Worm (Caenorhabditis elegans) whole organism, L2 larva: ENCODE results near the gene pie-1.

Experiments used
- C34F6.9 ChIP-seq: fragments of 150-350 bp; optimal IDR thresholded peaks from 2 replicates; lab custom pipeline; 2014; ENCODE audit warnings: missing biosample characterization, missing genetic modification characterization
- F13H6.1 ChIP-seq: sonication (generic microtip); optimal IDR thresholded peaks from 2 replicates; lab custom pipeline; 2016; ENCODE audit warnings: missing genetic modification characterization, missing compliant biosample characterization
- R02D3.7 ChIP-seq: fragments of 150-350 bp; optimal IDR thresholded peaks from 2 replicates; lab custom pipeline; 2014; ENCODE audit warnings: missing biosample characterization, missing genetic modification characterization
- ZK546.5 ChIP-seq: sonication (generic microtip); optimal IDR thresholded peaks from 2 replicates; lab custom pipeline; 2017; ENCODE audit warnings: missing biosample characterization, missing genetic modification characterization
- alr-1 ChIP-seq: fragments of 150-350 bp; optimal IDR thresholded peaks from 2 replicates; lab custom pipeline; 2014; ENCODE audit warnings: missing biosample characterization, missing genetic modification characterization
- aly-2 ChIP-seq: fragments of 150-350 bp; optimal IDR thresholded peaks from 2 replicates; lab custom pipeline; 2014; ENCODE audit warnings: missing biosample characterization, missing genetic modification characterization
- ama-1 ChIP-seq: fragments of 150-350 bp; optimal IDR thresholded peaks from 2 replicates; lab custom pipeline; 2018; ENCODE audit warnings: inconsistent platforms
- blmp-1 ChIP-seq: sonication (generic microtip); optimal IDR thresholded peaks from 2 replicates; lab custom pipeline; 2017; ENCODE audit warnings: missing genetic modification characterization, mild to moderate bottlenecking, missing compliant biosample characterization, antibody characterized with exemption, moderate library complexity; ENCODE audit not compliant: insufficient read depth
- ceh-16 ChIP-seq: fragments of 150-350 bp; optimal IDR thresholded peaks from 2 replicates; lab custom pipeline; 2014; ENCODE audit warnings: missing biosample characterization, missing genetic modification characterization
- ceh-82 ChIP-seq: fragments of 150-350 bp; optimal IDR thresholded peaks from 2 replicates; lab custom pipeline; 2014; ENCODE audit warnings: missing biosample characterization, missing genetic modification characterization
- crh-2 ChIP-seq: sonication (generic microtip); optimal IDR thresholded peaks from 2 replicates; lab custom pipeline; 2017; ENCODE audit warnings: missing biosample characterization, missing genetic modification characterization
- dmd-4 ChIP-seq: sonication (generic microtip); optimal IDR thresholded peaks from 2 replicates; lab custom pipeline; 2017; ENCODE audit warnings: missing biosample characterization, missing genetic modification characterization
- fos-1 ChIP-seq: fragments of 150-350 bp; optimal IDR thresholded peaks from 2 replicates; lab custom pipeline; 2014; ENCODE audit warnings: missing biosample characterization, missing genetic modification characterization
- gmeb-1 ChIP-seq: fragments of 150-350 bp; optimal IDR thresholded peaks from 2 replicates; lab custom pipeline; 2014; ENCODE audit warnings: missing biosample characterization, missing genetic modification characterization
- lin-11 ChIP-seq: fragments of 150-350 bp; sonication (generic microtip); optimal IDR thresholded peaks from 2 replicates; lab custom pipeline; 2014; ENCODE audit warnings: missing biosample characterization, missing genetic modification characterization, inconsistent platforms, mixed read lengths
- lin-13 ChIP-seq: fragments of 150-350 bp; optimal IDR thresholded peaks from 2 replicates; lab custom pipeline; 2014; ENCODE audit warnings: missing biosample characterization, missing genetic modification reagents, missing genetic modification characterization
- lin-39 ChIP-seq: fragments of 150-350 bp; optimal IDR thresholded peaks from 2 replicates; lab custom pipeline; 2014; ENCODE audit warnings: missing biosample characterization, missing genetic modification reagents, missing genetic modification characterization
- lsy-2 ChIP-seq, 2 experiments: fragments of 150-350 bp in 1 of 2; sonication (generic microtip) in 1 of 2; optimal IDR thresholded peaks; 2 replicates each; lab custom pipeline; 2014 to 2017; ENCODE audit warnings: missing biosample characterization in 2 of 2, missing genetic modification characterization in 2 of 2
- mab-5 ChIP-seq: fragments of 150-350 bp; optimal IDR thresholded peaks from 2 replicates; lab custom pipeline; 2014; ENCODE audit warnings: missing biosample characterization, missing genetic modification characterization
- mbf-1 ChIP-seq: sonication (generic microtip); optimal IDR thresholded peaks from 2 replicates; lab custom pipeline; 2017; ENCODE audit warnings: missing biosample characterization, missing genetic modification characterization
- mdl-1 ChIP-seq, 2 experiments: fragments of 150-350 bp in 1 of 2; sonication (generic microtip) in 1 of 2; optimal IDR thresholded peaks; 2 replicates each; lab custom pipeline; 2017; ENCODE audit warnings: missing biosample characterization in 2 of 2, missing genetic modification characterization in 2 of 2
- nhr-10 ChIP-seq: sonication (generic microtip); optimal IDR thresholded peaks from 2 replicates; lab custom pipeline; 2017; ENCODE audit warnings: missing biosample characterization, missing genetic modification characterization
- nhr-11 ChIP-seq: fragments of 150-350 bp; optimal IDR thresholded peaks from 2 replicates; lab custom pipeline; 2014; ENCODE audit warnings: missing biosample characterization, missing genetic modification characterization
- nhr-129 ChIP-seq: fragments of 150-350 bp; optimal IDR thresholded peaks from 2 replicates; lab custom pipeline; 2014; ENCODE audit warnings: missing biosample characterization, missing genetic modification characterization
- nhr-21 ChIP-seq: fragments of 150-350 bp; optimal IDR thresholded peaks from 2 replicates; lab custom pipeline; 2014; ENCODE audit warnings: missing biosample characterization, missing genetic modification characterization
- nhr-23 ChIP-seq: fragments of 150-350 bp; optimal IDR thresholded peaks from 2 replicates; lab custom pipeline; 2014; ENCODE audit warnings: missing biosample characterization, missing genetic modification reagents, missing genetic modification characterization
- nhr-237 ChIP-seq: fragments of 150-350 bp; optimal IDR thresholded peaks from 2 replicates; lab custom pipeline; 2014; ENCODE audit warnings: missing biosample characterization, missing genetic modification characterization
- nhr-25 ChIP-seq: fragments of 150-350 bp; sonication (generic microtip); optimal IDR thresholded peaks from 3 replicates; lab custom pipeline; 2014; ENCODE audit warnings: missing biosample characterization, missing genetic modification characterization
- nhr-6 ChIP-seq: fragments of 150-350 bp; optimal IDR thresholded peaks from 2 replicates; lab custom pipeline; 2014; ENCODE audit warnings: missing biosample characterization, missing genetic modification characterization
- nhr-77 ChIP-seq: fragments of 150-350 bp; optimal IDR thresholded peaks from 2 replicates; lab custom pipeline; 2014; ENCODE audit warnings: missing biosample characterization, missing genetic modification characterization
- peb-1 ChIP-seq: fragments of 150-350 bp; optimal IDR thresholded peaks from 2 replicates; lab custom pipeline; 2014; ENCODE audit warnings: missing biosample characterization, missing genetic modification characterization
- sem-4 ChIP-seq: fragments of 150-350 bp; optimal IDR thresholded peaks from 2 replicates; lab custom pipeline; 2014; ENCODE audit warnings: missing biosample characterization, missing genetic modification reagents, missing genetic modification characterization
- sma-3 ChIP-seq: sonication (generic microtip); optimal IDR thresholded peaks from 2 replicates; lab custom pipeline; 2016; ENCODE audit warnings: missing genetic modification reagents, missing genetic modification characterization, missing compliant biosample characterization
- sma-9 ChIP-seq, 2 experiments: fragments of 150-350 bp in 1 of 2; sonication (generic microtip) in 1 of 2; optimal IDR thresholded peaks; 2 replicates each; lab custom pipeline; 2014 to 2016; ENCODE audit warnings: missing genetic modification characterization in 2 of 2, mild to moderate bottlenecking in 1 of 2, missing biosample characterization in 1 of 2, missing compliant biosample characterization in 1 of 2, missing genetic modification reagents in 1 of 2, moderate library complexity in 1 of 2
- snpc-4 ChIP-seq: fragments of 150-350 bp; optimal IDR thresholded peaks from 2 replicates; lab custom pipeline; 2014; ENCODE audit warnings: missing biosample characterization, missing genetic modification characterization
- unc-39 ChIP-seq: fragments of 150-350 bp; optimal IDR thresholded peaks from 2 replicates; lab custom pipeline; 2014; ENCODE audit warnings: missing biosample characterization, missing genetic modification characterization
- unc-55 ChIP-seq: fragments of 150-350 bp; sonication (generic microtip); optimal IDR thresholded peaks from 3 replicates; lab custom pipeline; 2014; ENCODE audit warnings: missing biosample characterization, missing genetic modification reagents, missing genetic modification characterization
- unc-62 ChIP-seq: fragments of 150-350 bp; optimal IDR thresholded peaks from 2 replicates; lab custom pipeline; 2014; ENCODE audit warnings: missing biosample characterization, missing genetic modification reagents, missing genetic modification characterization
- ztf-11 ChIP-seq: sonication (generic microtip); optimal IDR thresholded peaks from 2 replicates; lab custom pipeline; 2017; ENCODE audit warnings: missing biosample characterization, missing genetic modification characterization

Gene pie-1

ce11 chrIII:12443880-12444279 is 17.2 kb downstream of the pie-1 start:
- TF ChIP-seq alr-1 (tag; lab: Kevin White, UChicago) (no peak), lin-39 (tag; lab: Kevin White, UChicago) (no peak), R02D3.7 (tag; lab: Kevin White, UChicago) (no peak), dmd-4 (tag; lab: Kevin White, UChicago) (no peak), nhr-21 (tag; lab: Kevin White, UChicago) (no peak), ceh-82 (tag; lab: Kevin White, UChicago) (no peak), mbf-1 (tag; lab: Kevin White, UChicago) (no peak), sem-4 (tag; lab: Kevin White, UChicago) (no peak), unc-39 (tag; lab: Kevin White, UChicago) (no peak), nhr-77 (tag; lab: Kevin White, UChicago) (no peak), aly-2 (tag; lab: Kevin White, UChicago) (no peak), ama-1 (lab: Kevin White, UChicago) (no peak), peb-1 (tag; lab: Kevin White, UChicago) (no peak), sma-9 (GFP tag; optimal IDR thresholded peaks at IDR 0.05; lab: Kevin White, UChicago) (no peak), sma-9 (tag; optimal IDR thresholded peaks at IDR 0.05; lab: Kevin White, UChicago) (no peak), nhr-237 (tag; lab: Kevin White, UChicago) (no peak), snpc-4 (tag; lab: Kevin White, UChicago) (no peak), ceh-16 (no peak)

- no peak for TF ChIP-seq lin-39 (tag; lab: Kevin White, UChicago)
- TF ChIP-seq sem-4 (tag; lab: Kevin White, UChicago) = no peak
- TF ChIP-seq sma-9 (GFP tag; optimal IDR thresholded peaks at IDR 0.05; lab: Kevin White, UChicago) = peak; percentile 37
- no peak for TF ChIP-seq sma-9 (tag; optimal IDR thresholded peaks at IDR 0.05; lab: Kevin White, UChicago)
- TF ChIP-seq fos-1 = peak; percentile 28
Observed at ce11 chrIII:12445223-12445622, 18.5 kb downstream of the pie-1 start.

ce11 chrIII:12445991-12446502 is 19.4 kb downstream of the pie-1 start, which contains the start of gene Y49E10.18:
Gene Y49E10.18, minus strand, starts transcription at chrIII:12446106.
- peak; percentile 66 for TF ChIP-seq sma-9 (GFP tag; optimal IDR thresholded peaks at IDR 0.05; lab: Kevin White, UChicago)
- TF ChIP-seq sma-9 (tag; optimal IDR thresholded peaks at IDR 0.05; lab: Kevin White, UChicago) = no peak
- no peak for TF ChIP-seq nhr-237 (tag; lab: Kevin White, UChicago)
- peak; percentile 61 for TF ChIP-seq fos-1

ce11 chrIII:12447563-12447962 is 20.9 kb downstream of the pie-1 start:
- TF ChIP-seq lsy-2 (tag; optimal IDR thresholded peaks at IDR 0.05; lab: Kevin White, UChicago) = peak in 1 of 2 experiments; percentile 18

- TF ChIP-seq sma-9 (GFP tag; optimal IDR thresholded peaks at IDR 0.05; lab: Kevin White, UChicago) (peak; percentile 34), sma-9 (tag; optimal IDR thresholded peaks at IDR 0.05; lab: Kevin White, UChicago) (no peak), ceh-16 (no peak), unc-62 (GFP tag; lab: Kevin White, UChicago) (no peak), ztf-11 (tag; lab: Kevin White, UChicago) (no peak), lin-13 (GFP tag; lab: Kevin White, UChicago) (peak; percentile 82), nhr-129 (peak; percentile 60), blmp-1 (tag; lab: Kevin White, UChicago) (peak; percentile 50), nhr-77 (tag; lab: Kevin White, UChicago) (no peak), nhr-23 (no peak), nhr-6 (tag; lab: Kevin White, UChicago) (no peak), unc-39 (tag; lab: Kevin White, UChicago) (no peak), gmeb-1 (tag; lab: Kevin White, UChicago) (peak; percentile 79), nhr-11 (tag; lab: Kevin White, UChicago) (no peak), ZK546.5 (tag; lab: Kevin White, UChicago) (no peak), mdl-1 (tag; optimal IDR thresholded peaks at IDR 0.05; lab: Kevin White, UChicago) (no peak), lin-11 (tag; lab: Kevin White, UChicago) (peak; percentile 46), ceh-82 (tag; lab: Kevin White, UChicago) (no peak), sem-4 (tag; lab: Kevin White, UChicago) (no peak), crh-2 (peak; percentile 53), nhr-21 (tag; lab: Kevin White, UChicago) (peak; percentile 27), unc-55 (peak; percentile 88), C34F6.9 (tag; lab: Kevin White, UChicago) (peak; percentile 70), mab-5 (tag; lab: Kevin White, UChicago) (peak; percentile 45), sma-3 (GFP tag; lab: Kevin White, UChicago) (peak; percentile 75), nhr-10 (tag; lab: Kevin White, UChicago) (no peak), snpc-4 (tag; lab: Kevin White, UChicago) (peak; percentile 37), fos-1 (no peak), F13H6.1 (tag; lab: Kevin White, UChicago) (peak; percentile 43), nhr-25 (tag; lab: Kevin White, UChicago) (peak; percentile 67), lsy-2 (tag; optimal IDR thresholded peaks at IDR 0.05; lab: Kevin White, UChicago) (peak; percentile 45 to 85)
Observed at ce11 chrIII:12453315-12453714, 26.6 kb downstream of the pie-1 start, which contains the start of gene ani-1. Gene ani-1, minus strand, starts transcription at chrIII:12453375.
